Fruit fly (Drosophila melanogaster): ENCODE measurements around the gene CG3918.
A peak's percentile ranks its signal among the peaks of the same experiment; 100 is the strongest.
"Not testable (repeated sequence)": the region's sequence is repeated elsewhere in the genome, so short reads cannot be mapped to it uniquely, and the experiment has no call there.

CG3918 gene

DNA sequence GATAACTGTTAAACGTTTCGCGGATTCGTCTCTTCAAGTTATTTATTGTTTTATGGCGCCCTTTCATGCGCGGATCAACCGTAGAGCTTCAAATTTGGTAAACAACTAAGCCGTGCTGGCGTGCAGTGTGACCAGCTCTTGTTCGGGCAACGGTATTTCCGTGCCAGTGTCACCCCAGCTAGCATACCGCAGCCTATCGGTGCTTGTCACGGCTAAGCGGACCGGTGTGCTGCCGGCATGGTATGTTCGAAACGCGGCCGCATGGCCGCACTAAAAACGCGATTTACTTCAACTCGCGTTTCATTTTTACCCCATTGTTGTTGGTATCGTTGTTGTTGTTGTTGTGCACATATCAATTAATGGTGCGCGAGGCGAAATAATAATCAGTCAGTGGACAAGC, at the start of gene CG3918, which contains the start of gene CG42340:
TSS of gene CG3918 (plus strand) at position 248 of the 400 bp plus-strand sequence.
TSS of gene CG42340 (minus strand) at position 107 of the 400 bp plus-strand sequence.
- no peak for TF ChIP-seq CG17801 (GFP tag; optimal IDR thresholded peaks at IDR 0.05; ENCODE audit: partially characterized antibody)

DNA sequence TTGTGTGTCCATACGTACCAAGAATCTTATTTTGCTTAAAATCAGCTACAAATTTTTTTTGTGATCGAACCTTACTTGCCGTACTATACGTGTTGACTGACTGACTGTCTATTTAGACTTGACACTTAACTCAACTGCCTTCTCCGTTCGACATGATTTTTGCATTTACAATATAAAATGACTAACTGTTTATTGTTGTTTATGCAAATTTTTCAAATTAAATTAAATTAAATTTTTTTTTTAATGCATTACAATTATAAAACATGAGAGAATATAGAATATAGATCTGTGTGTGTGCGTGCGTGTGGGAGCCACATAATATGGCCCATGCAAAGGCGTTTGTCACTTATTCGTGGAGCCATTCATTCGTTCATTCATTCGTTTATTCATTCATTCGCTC, 47.4 kb upstream of the CG3918 start, which contains the start of gene CG33666:
TSS of gene CG33666 (minus strand) at position 101 of the 400 bp plus-strand sequence.
- TF ChIP-seq CG17801 (GFP tag; optimal IDR thresholded peaks at IDR 0.05; ENCODE audit: partially characterized antibody), result not testable (repeated sequence)

DNA sequence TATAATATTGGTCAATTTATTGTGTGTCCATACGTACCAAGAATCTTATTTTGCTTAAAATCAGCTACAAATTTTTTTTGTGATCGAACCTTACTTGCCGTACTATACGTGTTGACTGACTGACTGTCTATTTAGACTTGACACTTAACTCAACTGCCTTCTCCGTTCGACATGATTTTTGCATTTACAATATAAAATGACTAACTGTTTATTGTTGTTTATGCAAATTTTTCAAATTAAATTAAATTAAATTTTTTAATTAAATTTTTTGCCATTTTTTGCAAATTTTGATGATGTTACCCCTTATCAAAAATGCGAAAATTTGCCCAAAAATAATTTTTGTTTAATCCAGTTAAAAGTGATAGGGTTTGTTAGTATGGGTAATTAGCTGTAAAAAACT, 45.5 kb upstream of the CG3918 start, which contains the start of gene CG33665:
TSS of gene CG33665 (minus strand) at position 101 of the 400 bp plus-strand sequence.
- TF ChIP-seq CG17801 (GFP tag; optimal IDR thresholded peaks at IDR 0.05; ENCODE audit: partially characterized antibody), result not testable (repeated sequence)

DNA sequence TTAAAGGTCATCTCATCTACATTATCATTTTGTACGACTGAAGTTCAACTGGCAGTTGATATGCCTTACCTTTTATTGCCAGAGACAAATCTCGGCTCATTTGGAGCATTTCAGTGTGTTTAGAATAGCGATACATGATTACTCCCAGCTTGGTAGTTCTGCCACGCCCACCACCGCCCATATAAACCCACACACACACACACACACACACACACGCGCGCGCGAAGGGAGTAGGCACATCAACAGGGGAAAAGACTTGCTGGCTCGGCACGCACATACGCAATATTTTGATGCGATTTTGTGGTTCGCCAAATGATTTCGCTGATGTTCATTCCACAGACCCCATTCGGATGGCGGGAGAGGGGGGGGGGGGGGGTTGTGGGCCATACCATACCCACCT, 11.1 kb upstream of the CG3918 start:
- no peak for TF ChIP-seq CG17801 (GFP tag; optimal IDR thresholded peaks at IDR 0.05; ENCODE audit: partially characterized antibody)

DNA sequence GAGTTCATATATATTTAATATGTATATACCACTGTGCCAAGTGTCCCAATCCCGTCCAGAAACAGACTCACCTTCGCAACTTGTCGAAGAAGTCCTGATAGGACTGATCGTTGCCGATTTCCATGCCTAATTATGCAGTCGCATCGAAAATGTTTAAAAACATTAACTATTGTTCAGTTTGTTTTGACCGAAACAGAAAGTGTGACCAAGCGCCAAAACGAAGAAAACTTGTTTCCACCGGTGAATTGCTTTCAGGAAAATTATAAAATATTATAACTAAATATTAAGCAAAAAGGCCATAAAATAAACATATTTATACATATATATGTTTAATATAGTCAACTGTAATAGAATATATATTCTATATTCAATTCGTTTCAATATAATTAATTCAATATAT, 3.4 kb downstream of the CG3918 start, which contains the start of gene CG3342:
TSS of gene CG3342 (minus strand) at position 209 of the 400 bp plus-strand sequence.
- no peak for TF ChIP-seq CG17801 (GFP tag; optimal IDR thresholded peaks at IDR 0.05; ENCODE audit: partially characterized antibody)

DNA sequence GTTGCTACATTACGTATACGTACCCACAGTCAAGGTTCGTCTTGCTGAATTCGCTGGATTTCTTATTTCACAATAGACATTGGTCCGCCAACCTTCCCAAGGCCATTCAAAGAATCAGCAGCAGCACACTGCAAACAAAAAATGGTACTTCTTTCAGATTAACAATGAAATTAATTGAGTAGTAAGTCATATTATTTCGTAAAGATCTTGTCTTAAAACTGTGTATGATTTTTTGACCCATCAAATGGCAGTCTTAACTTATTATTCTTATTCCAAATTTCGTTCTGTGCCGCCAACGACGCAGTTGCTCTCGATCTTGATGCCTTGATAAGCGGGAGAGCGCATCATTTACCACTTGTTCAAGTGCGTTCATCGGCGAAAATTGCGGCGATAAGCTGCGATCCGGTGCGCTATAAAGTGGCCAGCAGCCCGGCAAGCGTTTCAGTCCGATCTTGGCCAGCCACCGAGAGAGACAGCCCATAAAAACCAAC, 4.3 kb downstream of the CG3918 start, which contains the start of gene Agxt:
TSS of gene Agxt (plus strand) at position 441 of the 491 bp plus-strand sequence.
- no peak for TF ChIP-seq CG17801 (GFP tag; optimal IDR thresholded peaks at IDR 0.05; ENCODE audit: partially characterized antibody)

DNA sequence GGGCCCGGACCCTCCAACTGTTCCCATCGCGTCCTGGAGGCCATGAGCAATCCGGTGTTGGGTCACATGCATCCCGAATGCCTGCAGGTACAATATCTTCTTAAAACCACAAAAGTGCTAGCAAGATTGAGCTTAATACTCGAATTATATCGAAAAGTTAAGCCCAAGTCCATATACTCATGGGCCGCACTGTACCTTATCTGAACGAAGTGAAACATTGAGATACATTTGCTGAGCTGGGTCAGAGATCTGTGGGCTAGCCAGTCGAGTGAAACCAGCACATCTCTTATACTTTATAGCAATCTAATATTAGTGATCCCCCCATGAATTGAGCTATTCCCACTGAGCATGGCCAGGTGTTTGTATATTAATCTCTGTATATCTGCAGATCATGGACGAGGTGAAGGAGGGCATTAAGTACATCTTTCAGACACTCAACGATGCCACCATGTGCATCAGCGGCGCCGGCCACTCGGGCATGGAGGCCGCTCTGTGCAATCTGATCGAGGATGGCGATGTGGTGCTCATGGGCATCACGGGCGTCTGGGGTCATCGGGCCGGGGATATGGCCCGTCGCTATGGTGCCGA, 5.0 kb downstream of the CG3918 start:
- no peak for TF ChIP-seq CG17801 (GFP tag; optimal IDR thresholded peaks at IDR 0.05; ENCODE audit: partially characterized antibody)

DNA sequence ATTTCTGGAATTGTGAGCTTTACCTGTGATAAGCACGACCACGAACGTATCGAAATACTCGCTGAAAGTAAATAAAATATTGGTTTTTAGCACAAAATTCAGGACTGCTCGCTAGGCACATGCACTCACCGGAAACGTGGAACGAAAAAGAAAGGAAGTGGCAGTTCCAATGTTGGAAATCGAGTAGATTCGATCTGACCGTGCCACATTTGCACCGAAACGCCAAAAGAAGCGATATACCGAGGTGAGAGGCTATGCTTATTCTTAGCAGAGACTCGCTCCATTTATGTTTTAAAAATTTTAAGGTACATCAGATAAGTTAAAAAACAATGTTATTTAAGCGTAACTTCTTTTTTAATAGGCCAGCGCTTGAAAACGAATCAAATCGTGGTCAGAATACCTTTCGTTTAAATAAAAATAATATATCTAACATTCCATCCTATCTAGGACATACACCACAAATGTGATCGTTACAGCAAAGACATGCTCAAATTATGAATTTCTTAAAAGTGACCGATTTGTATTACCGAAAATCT, 8.9 kb downstream of the CG3918 start, which contains the start of gene RpL7A:
TSS of gene RpL7A (minus strand) at position 248 of the 536 bp plus-strand sequence.
- TF ChIP-seq CG17801 (GFP tag; optimal IDR thresholded peaks at IDR 0.05; ENCODE audit: partially characterized antibody), result peak; percentile 73

DNA sequence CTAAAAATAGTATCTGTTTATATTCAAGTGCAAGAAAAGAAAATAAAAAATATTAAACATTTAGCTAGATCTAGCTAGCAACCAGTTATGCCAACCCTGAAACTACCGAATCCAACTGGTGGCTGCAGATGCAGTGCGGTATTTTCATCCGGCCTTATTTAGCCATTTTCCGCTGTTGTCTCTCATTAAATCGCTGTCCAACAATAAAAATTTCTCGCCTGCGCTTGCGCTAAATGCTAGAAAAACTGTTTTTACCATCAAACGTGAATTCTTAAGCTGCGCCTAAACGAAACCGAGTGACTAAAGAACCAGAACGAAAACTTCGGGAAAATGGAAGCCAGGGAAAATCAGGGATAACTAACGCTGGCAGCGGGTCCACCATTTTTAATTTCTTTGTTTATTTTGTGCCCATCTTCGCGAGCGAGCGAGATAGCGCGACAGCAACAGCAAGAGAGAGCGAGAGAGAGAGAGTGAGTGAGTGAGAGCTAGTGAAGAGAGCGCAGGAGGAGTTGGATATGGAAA, 9.6 kb downstream of the CG3918 start, which contains the start of gene dx:
TSS of gene dx (plus strand) at position 164 of the 522 bp plus-strand sequence.
- peak; percentile 55 for TF ChIP-seq CG17801 (GFP tag; optimal IDR thresholded peaks at IDR 0.05; ENCODE audit: partially characterized antibody)

DNA sequence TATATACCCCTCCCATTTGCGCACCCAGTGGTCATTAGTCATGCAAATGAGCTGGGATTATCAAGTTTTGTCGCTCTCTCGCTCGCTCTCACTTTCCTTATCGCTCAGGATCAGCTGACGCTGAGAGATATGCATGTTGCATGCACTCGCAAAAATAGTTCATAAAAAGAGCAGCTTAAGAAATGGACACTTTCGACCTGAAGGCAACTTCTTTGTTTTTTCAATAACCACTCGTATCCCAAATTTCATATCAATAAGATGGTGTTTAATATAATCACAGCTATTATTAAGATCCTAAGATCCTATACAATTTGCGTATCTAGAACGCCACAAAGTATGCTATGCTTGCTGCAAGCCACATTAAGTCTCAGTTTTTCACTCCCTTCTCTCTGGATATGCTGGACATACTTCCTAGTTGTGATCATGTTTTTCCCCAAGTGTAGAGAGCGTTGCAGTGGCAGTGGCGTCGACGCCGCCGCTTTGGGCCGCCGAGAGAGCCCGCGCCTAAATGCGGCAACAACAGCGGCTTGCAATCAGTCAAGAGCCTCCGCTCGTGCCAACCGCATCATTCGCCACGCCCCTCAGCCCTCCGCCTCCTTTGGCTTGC, 16.1 kb downstream of the CG3918 start, which contains the start of gene CG34417:
TSS of gene CG34417 (plus strand) at position 557 of the 607 bp plus-strand sequence.
- TF ChIP-seq CG17801 (GFP tag; optimal IDR thresholded peaks at IDR 0.05; ENCODE audit: partially characterized antibody), result no peak

DNA sequence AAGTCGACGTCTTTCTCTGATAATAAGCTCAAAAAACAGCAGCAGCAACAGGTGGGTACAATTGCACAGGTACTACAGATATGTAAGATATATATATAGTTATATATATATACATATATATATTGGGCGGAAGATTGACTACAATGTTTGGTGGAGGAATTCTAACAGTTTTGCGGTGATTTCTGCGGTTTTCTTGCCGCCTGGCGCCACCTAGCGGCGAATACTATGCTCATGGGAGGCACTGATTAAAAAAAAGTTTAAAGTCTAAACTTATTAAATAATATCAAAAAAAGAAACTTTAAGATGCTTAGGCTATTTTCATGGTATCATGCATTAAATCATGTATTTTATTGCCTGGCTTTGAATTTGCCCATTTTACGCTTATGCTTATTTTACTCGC, 17.0 kb downstream of the CG3918 start:
- no peak for TF ChIP-seq CG17801 (GFP tag; optimal IDR thresholded peaks at IDR 0.05; ENCODE audit: partially characterized antibody)

DNA sequence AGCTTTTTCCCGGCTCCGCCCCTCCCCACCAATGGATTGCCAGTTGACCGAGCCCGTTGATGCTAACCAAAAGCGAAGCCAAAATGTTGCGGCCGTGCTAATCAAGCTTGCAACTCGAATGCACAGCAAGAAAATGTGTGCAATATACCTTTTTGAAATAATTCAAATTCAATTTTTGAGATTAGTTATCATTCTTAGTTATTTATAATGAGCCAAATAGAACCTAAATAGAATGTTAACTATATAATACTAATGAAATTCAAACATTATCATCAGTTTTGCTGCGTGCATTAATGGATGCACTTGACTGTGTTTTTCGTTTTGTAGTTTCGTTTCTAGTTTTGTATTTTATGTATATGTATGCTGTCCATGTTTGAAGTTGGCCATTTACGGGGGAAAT, 18.1 kb downstream of the CG3918 start:
- peak; percentile 1 for TF ChIP-seq CG17801 (GFP tag; optimal IDR thresholded peaks at IDR 0.05; ENCODE audit: partially characterized antibody)

DNA sequence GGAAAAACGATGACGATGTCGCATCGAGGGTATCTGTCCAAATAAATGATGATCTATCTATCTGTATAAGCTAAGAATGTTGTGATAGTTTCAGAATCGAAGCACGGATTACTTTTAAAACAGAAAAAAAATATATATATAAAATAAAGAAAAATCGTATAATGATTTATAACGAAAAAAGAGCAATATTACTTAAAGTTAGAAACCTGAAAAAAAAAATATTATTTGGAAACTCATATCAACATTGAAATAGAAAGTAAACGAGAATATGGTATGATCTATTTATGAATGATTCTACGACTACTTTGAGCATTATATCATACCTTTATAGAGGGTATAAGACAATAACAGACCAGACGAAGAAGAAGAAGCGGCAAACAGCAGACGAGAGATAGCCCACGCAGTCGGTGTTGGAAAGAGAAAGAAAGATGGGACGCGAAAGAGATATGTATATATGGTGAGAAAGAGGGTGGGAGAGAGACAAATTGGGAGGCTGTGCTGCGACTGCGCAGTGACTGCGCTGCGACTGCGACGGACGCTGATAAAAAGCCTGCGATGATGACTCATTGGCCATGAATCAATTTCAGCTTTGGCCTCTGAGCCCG, 19.4 kb downstream of the CG3918 start:
- TF ChIP-seq CG17801 (GFP tag; optimal IDR thresholded peaks at IDR 0.05; ENCODE audit: partially characterized antibody), result no peak

DNA sequence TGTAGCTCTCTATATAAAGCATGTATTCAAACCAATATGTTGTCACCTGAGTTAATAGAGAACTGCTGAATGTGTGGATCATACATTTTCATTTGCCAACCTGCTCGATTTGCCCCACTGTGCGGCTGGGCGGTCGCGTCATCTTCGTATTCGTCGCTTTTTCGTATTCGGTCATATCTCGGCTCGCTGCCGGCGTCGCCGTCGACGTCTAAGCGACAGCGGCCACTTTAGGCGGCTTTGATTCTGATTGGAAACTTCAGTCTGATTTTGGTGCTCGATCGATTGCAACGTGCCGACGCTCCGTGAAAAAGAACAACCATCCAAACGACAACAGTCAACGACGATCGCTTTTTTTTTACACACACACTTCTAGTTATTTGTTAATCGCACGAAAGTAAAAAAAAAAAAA, 21.6 kb downstream of the CG3918 start:
- TF ChIP-seq CG17801 (GFP tag; optimal IDR thresholded peaks at IDR 0.05; ENCODE audit: partially characterized antibody), result peak; percentile 61

DNA sequence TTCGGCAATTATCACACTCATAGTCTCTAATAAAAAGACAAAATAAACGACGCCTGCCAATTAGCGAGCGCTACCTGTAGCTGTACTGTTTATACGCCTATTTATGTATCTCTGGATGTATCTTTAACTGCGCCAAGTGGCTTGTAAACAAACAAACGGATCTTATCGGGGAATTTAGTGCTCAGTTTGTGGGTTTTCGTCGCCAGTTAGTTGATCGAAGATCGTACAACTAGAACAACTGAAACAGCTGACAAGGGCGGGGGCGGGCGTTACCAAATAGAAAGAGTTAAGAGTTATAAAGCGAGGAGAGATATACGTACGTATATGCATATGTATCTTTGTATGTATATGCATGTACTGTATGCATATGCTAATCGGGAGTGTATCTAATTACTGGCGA, 22.7 kb downstream of the CG3918 start:
- no peak for TF ChIP-seq CG17801 (GFP tag; optimal IDR thresholded peaks at IDR 0.05; ENCODE audit: partially characterized antibody)

All from ovary, adult (tissue).